Fruit fly (Drosophila melanogaster) whole organism, embryonic: ENCODE measurements around the gene CG5068.
A peak's percentile ranks its signal among the peaks of the same experiment; 100 is the strongest.

Experiments
- Ada2b ChIP-seq: fragments of 200-800 bp; sonication (Bioruptor generic); IDR thresholded peaks from 2 replicates; pipeline ENCODE4 v1.3.6; 2022; ENCODE audit warnings: missing biosample characterization, missing genetic modification characterization
- CG10462 ChIP-seq: fragments of 200-800 bp; sonication (Bioruptor generic); optimal IDR thresholded peaks from 2 replicates; lab custom pipeline; 2016; ENCODE audit warnings: missing biosample characterization, missing genetic modification characterization
- CG10565 ChIP-seq: fragments of 200-800 bp; sonication (Bioruptor generic); optimal IDR thresholded peaks from 3 replicates; lab custom pipeline; 2016; ENCODE audit warnings: missing biosample characterization, mild to moderate bottlenecking, missing genetic modification characterization
- CG11504 ChIP-seq: fragments of 200-800 bp; sonication (Bioruptor generic); optimal IDR thresholded peaks from 3 replicates; lab custom pipeline; 2019; ENCODE audit warnings: missing biosample characterization, mild to moderate bottlenecking, missing genetic modification characterization, moderate library complexity
- CG12744 ChIP-seq: fragments of 200-800 bp; sonication (Bioruptor generic); optimal IDR thresholded peaks from 2 replicates; lab custom pipeline; 2016; ENCODE audit warnings: missing biosample characterization, missing genetic modification characterization
- CG13123 ChIP-seq: fragments of 200-800 bp; sonication (Bioruptor generic); optimal IDR thresholded peaks from 2 replicates; lab custom pipeline; 2016; ENCODE audit warnings: missing biosample characterization, missing genetic modification characterization
- CG15269 ChIP-seq: fragments of 200-800 bp; sonication (Bioruptor generic); optimal IDR thresholded peaks from 2 replicates; lab custom pipeline; 2018; ENCODE audit warnings: missing biosample characterization, mild to moderate bottlenecking, missing genetic modification characterization, moderate library complexity
- CG1529 ChIP-seq: fragments of 200-800 bp; sonication (Bioruptor generic); optimal IDR thresholded peaks from 3 replicates; lab custom pipeline; 2018; ENCODE audit warnings: missing biosample characterization, missing genetic modification characterization
- CG17361 ChIP-seq: fragments of 200-800 bp; sonication (Bioruptor generic); IDR thresholded peaks from 3 replicates; pipeline ENCODE4 v1.3.6; 2022; ENCODE audit warnings: missing biosample characterization, missing genetic modification characterization
- CG17568 ChIP-seq: fragments of 200-800 bp; sonication (Bioruptor generic); optimal IDR thresholded peaks from 2 replicates; lab custom pipeline; 2018; ENCODE audit warnings: missing biosample characterization, mild to moderate bottlenecking, missing genetic modification characterization, moderate library complexity
- CG1832 ChIP-seq: fragments of 200-800 bp; sonication (Bioruptor generic); optimal IDR thresholded peaks from 2 replicates; lab custom pipeline; 2017; ENCODE audit warnings: missing biosample characterization, mild to moderate bottlenecking, missing genetic modification characterization, inconsistent platforms
- CG30431 ChIP-seq: fragments of 200-800 bp; sonication (Bioruptor generic); optimal IDR thresholded peaks from 2 replicates; lab custom pipeline; 2017; ENCODE audit warnings: missing biosample characterization, missing genetic modification characterization
- CG4707 ChIP-seq: fragments of 200-800 bp; sonication (Bioruptor generic); optimal IDR thresholded peaks from 2 replicates; lab custom pipeline; 2018; ENCODE audit warnings: missing biosample characterization, mild to moderate bottlenecking, missing genetic modification characterization, moderate library complexity
- CG6175 ChIP-seq: fragments of 200-800 bp; sonication (Bioruptor generic); IDR thresholded peaks from 3 replicates; pipeline ENCODE4 v1.3.6; 2022; ENCODE audit warnings: missing biosample characterization, missing genetic modification characterization
- CG7372 ChIP-seq: fragments of 200-800 bp; sonication (Bioruptor generic); IDR thresholded peaks from 2 replicates; pipeline ENCODE4 v1.3.6; 2022; ENCODE audit warnings: missing biosample characterization, missing genetic modification characterization
- CG7928 ChIP-seq: fragments of 200-800 bp; sonication (Bioruptor generic); optimal IDR thresholded peaks from 2 replicates; lab custom pipeline; 2017; ENCODE audit warnings: missing biosample characterization, mild to moderate bottlenecking, missing genetic modification characterization
- CG8089 ChIP-seq: fragments of 200-800 bp; sonication (Bioruptor generic); optimal IDR thresholded peaks from 3 replicates; lab custom pipeline; 2016; ENCODE audit warnings: missing biosample characterization, missing genetic modification characterization
- CG9215 ChIP-seq: fragments of 200-800 bp; sonication (Bioruptor generic); IDR thresholded peaks from 2 replicates; pipeline ENCODE4 v1.3.6; 2022; ENCODE audit warnings: missing biosample characterization, missing genetic modification characterization
- CoRest ChIP-seq: fragments of 200-800 bp; sonication (Bioruptor generic); optimal IDR thresholded peaks from 3 replicates; lab custom pipeline; 2018; ENCODE audit warnings: missing biosample characterization, mild to moderate bottlenecking, missing genetic modification characterization, moderate library complexity
- D ChIP-seq, 2 experiments: fragments of 200-800 bp in 1 of 2; fragments of >200 bp in 1 of 2; sonication (Bioruptor generic) in 1 of 2; optimal IDR thresholded peaks; 2 replicates in 1 of 2; 3 replicates in 1 of 2; lab custom pipeline; 2017; ENCODE audit warnings: mild to moderate bottlenecking in 1 of 2, missing biosample characterization in 1 of 2, missing genetic modification characterization in 1 of 2, missing genetic modification reagents in 1 of 2
- Dref ChIP-seq: fragments of 200-800 bp; sonication (Bioruptor generic); IDR thresholded peaks from 2 replicates; pipeline ENCODE4 v1.3.6; 2022; ENCODE audit warnings: missing biosample characterization, missing genetic modification characterization
- Drgx ChIP-seq: fragments of 200-800 bp; sonication (Bioruptor generic); IDR thresholded peaks from 2 replicates; pipeline ENCODE4 v1.3.6; 2022; ENCODE audit warnings: missing biosample characterization, missing genetic modification characterization
- Gsc ChIP-seq: fragments of 200-800 bp; sonication (Bioruptor generic); IDR thresholded peaks from 2 replicates; pipeline ENCODE4 v1.3.6; 2022; ENCODE audit warnings: missing biosample characterization, missing genetic modification characterization
- Lim3 ChIP-seq: fragments of 200-800 bp; sonication (Bioruptor generic); IDR thresholded peaks from 2 replicates; pipeline ENCODE4 v1.3.6; 2022; ENCODE audit warnings: missing biosample characterization, missing genetic modification characterization
- Lpt ChIP-seq: fragments of >200 bp; optimal IDR thresholded peaks from 2 replicates; lab custom pipeline; 2018; ENCODE audit warnings: missing biosample characterization, missing genetic modification characterization
- MESR4 ChIP-seq: fragments of 200-800 bp; sonication (Bioruptor generic); optimal IDR thresholded peaks from 2 replicates; lab custom pipeline; 2018; ENCODE audit warnings: missing biosample characterization, mild to moderate bottlenecking, missing genetic modification characterization, moderate library complexity
- Meics ChIP-seq: fragments of 200-800 bp; sonication (Bioruptor generic); optimal IDR thresholded peaks from 2 replicates; lab custom pipeline; 2017; ENCODE audit warnings: missing biosample characterization, mild to moderate bottlenecking, missing genetic modification characterization
- Nf-YB ChIP-seq: fragments of 200-800 bp; sonication (Bioruptor generic); optimal IDR thresholded peaks from 3 replicates; lab custom pipeline; 2019; ENCODE audit warnings: missing biosample characterization, mild to moderate bottlenecking, missing genetic modification characterization, moderate library complexity
- Side ChIP-seq: fragments of 200-800 bp; sonication (Bioruptor generic); optimal IDR thresholded peaks from 2 replicates; lab custom pipeline; 2016; ENCODE audit warnings: missing biosample characterization, missing genetic modification characterization
- Sin3A ChIP-seq: fragments of >200 bp; optimal IDR thresholded peaks from 2 replicates; lab custom pipeline; 2018
- Usf ChIP-seq: fragments of 200-800 bp; sonication (Bioruptor generic); optimal IDR thresholded peaks from 2 replicates; lab custom pipeline; 2017; ENCODE audit warnings: missing genotype, missing biosample characterization, missing genetic modification characterization
- YL-1 ChIP-seq: fragments of 200-800 bp; sonication (Bioruptor generic); optimal IDR thresholded peaks from 3 replicates; lab custom pipeline; 2017; ENCODE audit warnings: missing biosample characterization, mild to moderate bottlenecking, missing genetic modification characterization
- ac ChIP-seq: fragments of 200-800 bp; sonication (Bioruptor generic); optimal IDR thresholded peaks from 3 replicates; lab custom pipeline; 2017; ENCODE audit warnings: missing biosample characterization, mild to moderate bottlenecking, missing genetic modification characterization
- bsh ChIP-seq, 2 experiments: fragments of 200-800 bp; sonication (Bioruptor generic); optimal IDR thresholded peaks; 2 replicates each; lab custom pipeline; 2017 to 2018; ENCODE audit warnings: mild to moderate bottlenecking in 2 of 2, missing biosample characterization in 2 of 2, missing genetic modification characterization in 2 of 2, moderate library complexity in 1 of 2
- cato ChIP-seq: fragments of 200-800 bp; sonication (Bioruptor generic); optimal IDR thresholded peaks from 2 replicates; lab custom pipeline; 2016; ENCODE audit warnings: missing biosample characterization, missing genetic modification characterization, borderline replicate concordance
- croc ChIP-seq: fragments of 200-800 bp; sonication (Bioruptor generic); conservative IDR thresholded peaks from 3 replicates; pipeline ENCODE4 v1.3.6; 2022; ENCODE audit warnings: missing biosample characterization, missing genetic modification characterization
- dati ChIP-seq: fragments of 200-800 bp; sonication (Bioruptor generic); IDR thresholded peaks from 2 replicates; pipeline ENCODE4 v1.3.6; 2022; ENCODE audit warnings: missing biosample characterization, missing genetic modification characterization
- dmrt99B ChIP-seq: fragments of 200-800 bp; sonication (Bioruptor generic); optimal IDR thresholded peaks from 2 replicates; lab custom pipeline; 2018; ENCODE audit warnings: missing biosample characterization, mild to moderate bottlenecking, missing genetic modification characterization, moderate library complexity
- fru ChIP-seq: fragments of >200 bp; optimal IDR thresholded peaks from 2 replicates; lab custom pipeline; 2017
- fu2 ChIP-seq: fragments of 200-800 bp; sonication (Bioruptor generic); optimal IDR thresholded peaks from 2 replicates; lab custom pipeline; 2016; ENCODE audit warnings: missing biosample characterization, missing genetic modification characterization
- knrl ChIP-seq: fragments of 200-800 bp; sonication (Bioruptor generic); IDR thresholded peaks from 3 replicates; pipeline ENCODE4 v1.3.6; 2022; ENCODE audit warnings: missing biosample characterization, missing genetic modification characterization; ENCODE audit not compliant: partially characterized antibody
- lmd ChIP-seq: fragments of 200-800 bp; sonication (Bioruptor generic); IDR thresholded peaks from 2 replicates; pipeline ENCODE4 v1.3.6; 2022; ENCODE audit warnings: missing biosample characterization, missing genetic modification characterization
- mam ChIP-seq: fragments of 200-800 bp; sonication (Bioruptor generic); optimal IDR thresholded peaks from 3 replicates; lab custom pipeline; 2016; ENCODE audit warnings: missing biosample characterization, missing genetic modification characterization
- org-1 ChIP-seq: fragments of 200-800 bp; sonication (Bioruptor generic); optimal IDR thresholded peaks from 2 replicates; lab custom pipeline; 2017; ENCODE audit warnings: missing biosample characterization, missing genetic modification characterization
- pho ChIP-seq: fragments of 200-800 bp; sonication (Bioruptor generic); optimal IDR thresholded peaks from 2 replicates; lab custom pipeline; 2016; ENCODE audit warnings: missing biosample characterization, missing genetic modification characterization
- sim ChIP-seq: fragments of 200-800 bp; sonication (Bioruptor generic); IDR thresholded peaks from 2 replicates; pipeline ENCODE4 v1.3.6; 2022; ENCODE audit warnings: missing biosample characterization, missing genetic modification characterization
- stc ChIP-seq: fragments of 200-800 bp; sonication (Bioruptor generic); IDR thresholded peaks from 2 replicates; pipeline ENCODE4 v1.3.6; 2022; ENCODE audit warnings: missing biosample characterization, missing genetic modification characterization
- tap ChIP-seq: fragments of 200-800 bp; optimal IDR thresholded peaks from 3 replicates; lab custom pipeline; 2019; ENCODE audit warnings: missing biosample characterization, mild to moderate bottlenecking, missing genetic modification characterization, moderate library complexity
- tna ChIP-seq: fragments of 200-800 bp; sonication (Bioruptor generic); IDR thresholded peaks from 2 replicates; pipeline ENCODE4 v1.3.6; 2022; ENCODE audit warnings: missing biosample characterization, missing genetic modification characterization; ENCODE audit not compliant: partially characterized antibody
- trem ChIP-seq: fragments of 200-800 bp; optimal IDR thresholded peaks from 3 replicates; lab custom pipeline; 2019; ENCODE audit warnings: missing biosample characterization, mild to moderate bottlenecking, missing genetic modification characterization, moderate library complexity

Gene CG5068

dm6 chr3L:8953199-8953956 lies 33.1 kb upstream of the CG5068 start (continued):
- peak; percentile 42 for TF ChIP-seq CG1529 (GFP tag; lab: Kevin White, UChicago)
- TF ChIP-seq CG7372 (GFP tag; lab: Robert Waterston, UW), result no peak
- TF ChIP-seq CG17568, result peak; percentile 5
- peak; percentile 2 for TF ChIP-seq CG7928 (GFP tag; lab: Kevin White, UChicago)
- TF ChIP-seq croc (GFP tag; lab: Robert Waterston, UW), result peak; percentile 23; the same call in 2 of the 3 replicates
- TF ChIP-seq Lim3 (GFP tag; lab: Robert Waterston, UW), result no peak
- TF ChIP-seq CG9215 (GFP tag; lab: Robert Waterston, UW), result no peak
- peak; percentile 80 for TF ChIP-seq CG11504 (tag; lab: Kevin White, UChicago)
- peak; percentile 76 for TF ChIP-seq org-1 (GFP tag; lab: Kevin White, UChicago)
- TF ChIP-seq D (optimal IDR thresholded peaks at IDR 0.05; lab: Kevin White, UChicago), result no peak
- TF ChIP-seq D (GFP tag; optimal IDR thresholded peaks at IDR 0.05; lab: Kevin White, UChicago), result peak; percentile 51
- TF ChIP-seq mam (GFP tag; lab: Kevin White, UChicago), result no peak
- no peak for TF ChIP-seq CG1832 (GFP tag; lab: Kevin White, UChicago)
- TF ChIP-seq MESR4 (GFP tag; lab: Kevin White, UChicago), result no peak
- TF ChIP-seq Ada2b (GFP tag; lab: Robert Waterston, UW), result 0 out of 2 replicates have a peak, but pooled peaks have one; percentile 26
- TF ChIP-seq Drgx, result peak; percentile 67; the same call in 1 of the 2 replicates
- TF ChIP-seq CG13123 (GFP tag; lab: Kevin White, UChicago), result no peak
- peak; percentile 61 for TF ChIP-seq Dref (GFP tag; lab: Robert Waterston, UW)
- TF ChIP-seq tap (tag; lab: Kevin White, UChicago), result peak; percentile 30
- peak; percentile 9 for TF ChIP-seq trem (tag; lab: Kevin White, UChicago)
- TF ChIP-seq Side (GFP tag; lab: Kevin White, UChicago), result peak; percentile 16
- no peak for TF ChIP-seq Usf
- TF ChIP-seq CG17361 (GFP tag; lab: Robert Waterston, UW), result peak; percentile 83
- TF ChIP-seq cato, result peak; percentile 22
- no peak for TF ChIP-seq CG10462 (GFP tag; lab: Kevin White, UChicago)
- TF ChIP-seq Nf-YB, result peak; percentile 52
- TF ChIP-seq sim, result no peak
- no peak for TF ChIP-seq dati (GFP tag; lab: Robert Waterston, UW)
- peak; percentile 9 for TF ChIP-seq CG30431
- peak; percentile 82 for TF ChIP-seq CoRest (tag; lab: Kevin White, UChicago)
- peak; percentile 79 for TF ChIP-seq dmrt99B (tag; lab: Kevin White, UChicago)
- no peak for TF ChIP-seq CG6175 (GFP tag; lab: Robert Waterston, UW)
- TF ChIP-seq bsh (GFP tag; optimal IDR thresholded peaks at IDR 0.05; lab: Kevin White, UChicago), result peak; percentile 64
- no peak for TF ChIP-seq CG12744 (GFP tag; lab: Kevin White, UChicago)
- no peak for TF ChIP-seq fu2 (GFP tag; lab: Kevin White, UChicago)
- peak; percentile 76 for TF ChIP-seq Meics (GFP tag; lab: Kevin White, UChicago)
- peak; percentile 35 for TF ChIP-seq YL-1
- TF ChIP-seq Gsc, result no peak
- no peak for TF ChIP-seq ac (GFP tag; lab: Kevin White, UChicago)
- peak; percentile 77 for TF ChIP-seq CG15269 (tag; lab: Kevin White, UChicago)
- TF ChIP-seq lmd (GFP tag; lab: Robert Waterston, UW), result 0 out of 2 replicates have a peak, but pooled peaks have one; percentile 57
- 0 out of 3 replicates have a peak, but pooled peaks have one; percentile 8 for TF ChIP-seq knrl (GFP tag; lab: Robert Waterston, UW)
- TF ChIP-seq stc, result no peak
- TF ChIP-seq tna (GFP tag; lab: Robert Waterston, UW), result no peak
- no peak for TF ChIP-seq Sin3A (lab: Kevin White, UChicago)
- TF ChIP-seq pho (GFP tag; lab: Kevin White, UChicago), result no peak
- peak; percentile 8 for TF ChIP-seq CG8089 (GFP tag; lab: Kevin White, UChicago)
- TF ChIP-seq fru (lab: Kevin White, UChicago), result no peak
- TF ChIP-seq Lpt (GFP tag; lab: Kevin White, UChicago), result no peak
- peak; percentile 96 for TF ChIP-seq CG4707 (GFP tag; lab: Kevin White, UChicago)
- TF ChIP-seq CG10565 (GFP tag; lab: Kevin White, UChicago), result no peak
